Fruit fly (Drosophila melanogaster) whole organism: Measurements from ENCODE around the gene Csk.

ENCODE experiments used
- EcR ChIP-seq, 2 experiments: fragments of >200 bp; optimal IDR thresholded peaks; 2 replicates each; lab custom pipeline; 2017; ENCODE audit warnings: missing biosample characterization in 2 of 2, missing genetic modification characterization in 2 of 2, missing genetic modification reagents in 2 of 2
- pan ChIP-seq: fragments of >200 bp; optimal IDR thresholded peaks from 2 replicates; lab custom pipeline; 2017
- usp ChIP-seq: fragments of >200 bp; optimal IDR thresholded peaks from 2 replicates; lab custom pipeline; 2017; ENCODE audit warnings: missing biosample characterization, missing genetic modification characterization, mixed read lengths

DNA sequence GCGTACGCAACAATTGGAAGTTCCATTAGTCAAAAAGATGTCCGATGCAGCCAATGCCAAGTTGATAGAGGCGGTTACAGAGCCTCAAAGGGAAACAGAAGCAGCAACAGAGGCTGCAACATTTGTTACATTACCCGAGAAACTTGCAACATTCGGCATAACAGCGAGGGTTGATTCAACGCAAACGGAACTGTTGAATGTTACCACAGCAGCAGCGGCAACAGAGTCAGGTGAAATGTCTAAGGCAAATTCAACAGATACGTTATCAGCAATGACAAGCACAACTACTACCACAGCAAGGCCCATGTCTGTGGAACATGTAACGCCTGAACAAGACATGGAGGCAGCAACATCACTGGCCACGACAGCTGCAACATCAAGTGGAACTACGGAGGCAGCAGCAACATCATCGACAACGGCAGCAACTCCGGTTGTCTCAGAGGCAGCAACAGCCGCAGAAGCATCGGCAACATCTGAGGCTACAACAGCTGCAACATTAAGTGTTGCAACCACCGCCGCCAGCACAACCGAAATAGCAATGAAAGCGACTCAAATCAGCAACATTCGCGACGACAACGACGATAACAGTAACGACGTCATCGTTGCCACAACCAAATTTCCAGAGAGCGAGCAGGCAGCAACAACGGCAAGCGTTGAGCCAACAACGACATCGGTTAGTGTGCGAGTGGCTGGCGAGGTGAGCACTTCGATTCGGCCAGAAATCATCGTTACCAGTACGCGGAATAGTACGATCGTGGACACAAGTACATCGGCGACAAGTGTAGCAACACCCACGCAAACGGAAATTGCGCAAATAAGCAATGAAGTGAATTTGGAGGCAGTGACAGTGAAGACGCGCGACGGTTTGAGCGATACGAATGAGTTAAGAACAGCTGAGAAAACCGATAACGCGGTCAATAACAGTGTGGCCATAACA, 18.8 kb upstream of the Csk start:
- TF ChIP-seq usp (GFP tag; lab: Kevin White, UChicago) (no peak), pan (lab: Kevin White, UChicago) (no peak), EcR (GFP tag; optimal IDR thresholded peaks at IDR 0.05; lab: Kevin White, UChicago) (no peak)
